Worm (Caenorhabditis elegans): ENCODE data around the gene nlf-1.

The nlf-1 gene

DNA sequence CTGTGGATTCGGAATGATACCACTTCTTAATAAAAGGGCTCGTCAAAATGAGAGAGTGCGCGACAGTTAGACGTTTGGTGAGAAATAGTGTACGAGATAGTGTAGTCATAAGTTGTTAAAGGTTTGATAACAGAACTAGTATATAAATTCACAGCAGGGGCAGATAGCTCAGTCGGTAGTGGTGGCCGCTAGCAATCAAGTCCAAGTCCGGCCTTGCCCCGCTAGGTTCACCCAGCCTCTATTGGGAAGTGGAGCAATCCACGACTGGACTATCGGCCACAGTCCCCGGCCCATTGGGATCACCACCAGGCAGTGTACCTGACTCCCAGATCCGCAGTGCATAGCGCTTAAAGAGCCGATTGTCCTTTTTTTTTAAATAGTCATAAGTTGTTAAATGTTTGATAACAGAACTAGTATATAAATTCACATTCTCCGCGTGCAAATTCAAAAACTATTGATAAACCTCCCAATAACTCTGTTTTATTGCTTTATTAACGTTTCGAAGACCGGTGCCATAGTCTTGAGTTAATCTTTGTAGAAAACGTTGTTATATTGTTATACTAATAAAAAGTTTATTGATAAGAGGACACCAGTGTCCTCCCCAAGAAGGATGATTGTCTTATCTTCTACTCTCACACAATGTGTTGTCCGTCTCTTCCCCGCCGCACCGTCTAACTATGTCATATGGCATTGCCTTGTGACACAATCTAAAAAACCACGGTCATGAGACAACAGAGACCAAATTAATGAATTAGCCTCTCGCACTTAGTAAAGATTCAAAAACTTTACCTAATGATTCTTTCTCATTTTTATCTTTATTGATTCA is 6.5 kb downstream of the nlf-1 start (continued):
- TF ChIP-seq dmd-8 (GFP tag; IDR thresholded peaks at IDR 0.05), result peak; percentile 69; the same call in 1 of the 2 replicates
- no peak for TF ChIP-seq Y48G9A.11 (GFP tag; IDR thresholded peaks at IDR 0.05)
- peak in 1 of 2 experiments; percentile 41 for TF ChIP-seq mdl-1 (tag; optimal IDR thresholded peaks at IDR 0.05)
- TF ChIP-seq F10B5.3 (tag; optimal IDR thresholded peaks at IDR 0.05), result no peak
- TF ChIP-seq nhr-28 (tag; optimal IDR thresholded peaks at IDR 0.05), result peak; percentile 94
- no peak for TF ChIP-seq ZK546.5 (tag; optimal IDR thresholded peaks at IDR 0.05)
- TF ChIP-seq duxl-1 (tag; optimal IDR thresholded peaks at IDR 0.05; ENCODE audit: poor library complexity), result peak; percentile 63
- TF ChIP-seq lir-3 (tag; optimal IDR thresholded peaks at IDR 0.05), result no peak
- TF ChIP-seq nhr-76 (tag; optimal IDR thresholded peaks at IDR 0.05), result no peak
- peak; percentile 52; the same call in 1 of the 2 replicates for TF ChIP-seq lin-1 (GFP tag; IDR thresholded peaks at IDR 0.05)
- TF ChIP-seq tra-1 (GFP tag; IDR thresholded peaks at IDR 0.05), result 0 out of 2 replicates have a peak, but pooled peaks have one; percentile 25
- no peak for TF ChIP-seq skn-1 (tag; optimal IDR thresholded peaks at IDR 0.05)
- no peak for TF ChIP-seq lin-39 (tag; optimal IDR thresholded peaks at IDR 0.05)
- no peak for TF ChIP-seq nhr-111 (GFP tag; optimal IDR thresholded peaks at IDR 0.05)
- TF ChIP-seq daf-19 (GFP tag; conservative IDR thresholded peaks at IDR 0.05), result 0 out of 2 replicates have a peak, but pooled peaks have one; percentile 56
- TF ChIP-seq zfp-3 (GFP tag; conservative IDR thresholded peaks at IDR 0.05), result peak; percentile 64; the same call in 1 of the 2 replicates
- TF ChIP-seq ceh-20 (GFP tag; IDR thresholded peaks at IDR 0.05), result 0 out of 2 replicates have a peak, but pooled peaks have one; percentile 38
- peak; percentile 78 for TF ChIP-seq set-16 (GFP tag; IDR thresholded peaks at IDR 0.05)
- TF ChIP-seq nhr-102 (tag; optimal IDR thresholded peaks at IDR 0.05), result peak; percentile 60
- no peak for TF ChIP-seq nhr-237 (tag; optimal IDR thresholded peaks at IDR 0.05)
- TF ChIP-seq attf-4 (tag; optimal IDR thresholded peaks at IDR 0.05), result no peak
- peak; percentile 53 for TF ChIP-seq T26A8.4 (GFP tag; IDR thresholded peaks at IDR 0.05)
- peak; percentile 22 for TF ChIP-seq sdz-12 (GFP tag; optimal IDR thresholded peaks at IDR 0.05)
- TF ChIP-seq F44E2.7 (GFP tag; IDR thresholded peaks at IDR 0.05), result no peak
- TF ChIP-seq ceh-44 (GFP tag; IDR thresholded peaks at IDR 0.05), result no peak
- no peak for TF ChIP-seq daf-8 (GFP tag; IDR thresholded peaks at IDR 0.05)
- TF ChIP-seq cey-2 (tag; optimal IDR thresholded peaks at IDR 0.05; ENCODE audit: borderline replicate concordance, insufficient read depth), result no peak
- 0 out of 4 replicates have a peak, but pooled peaks of 1 of the 2 experiments have one; percentile 60 for TF ChIP-seq madf-5 (GFP tag; IDR thresholded peaks at IDR 0.05)
- TF ChIP-seq Y105C5A.15 (GFP tag; IDR thresholded peaks at IDR 0.05), result no peak
- TF ChIP-seq unc-62 (GFP tag; optimal IDR thresholded peaks at IDR 0.05 in 1 of 2), result peak in 1 of 2 experiments; percentile 31
- TF ChIP-seq unc-62 (tag; optimal IDR thresholded peaks at IDR 0.05), result no peak
- TF ChIP-seq rbr-2 (tag; optimal IDR thresholded peaks at IDR 0.05), result no peak
- no peak for TF ChIP-seq ces-1 (GFP tag; optimal IDR thresholded peaks at IDR 0.05)
- 0 out of 2 replicates have a peak, but pooled peaks have one; percentile 38 for TF ChIP-seq saeg-2 (GFP tag; IDR thresholded peaks at IDR 0.05)
- no peak for TF ChIP-seq ceh-28 (tag; optimal IDR thresholded peaks at IDR 0.05)
- TF ChIP-seq F26F4.8 (GFP tag; conservative IDR thresholded peaks at IDR 0.05), result no peak
- TF ChIP-seq hlh-11 (tag; optimal IDR thresholded peaks at IDR 0.05), result peak; percentile 91
- TF ChIP-seq T20F7.1 (GFP tag; optimal IDR thresholded peaks at IDR 0.05), result peak; percentile 56
- TF ChIP-seq R02D3.7 (tag; optimal IDR thresholded peaks at IDR 0.05), result no peak
- no peak for TF ChIP-seq nhr-42 (GFP tag; IDR thresholded peaks at IDR 0.05)
- TF ChIP-seq mes-2 (tag; optimal IDR thresholded peaks at IDR 0.05; ENCODE audit: poor library complexity, severe bottlenecking), result peak; percentile 63
- no peak for TF ChIP-seq ztf-11 (tag; optimal IDR thresholded peaks at IDR 0.05)
- TF ChIP-seq nhr-6 (tag; optimal IDR thresholded peaks at IDR 0.05), result peak; percentile 65
- peak; percentile 70 for TF ChIP-seq dmd-9 (GFP tag; IDR thresholded peaks at IDR 0.05)
- no peak for TF ChIP-seq Y5F2A.4 (GFP tag; optimal IDR thresholded peaks at IDR 0.05)
- TF ChIP-seq dpl-1 (GFP tag; optimal IDR thresholded peaks at IDR 0.05), result no peak
- peak; percentile 19 for TF ChIP-seq aha-1 (tag)
- peak; percentile 51 for TF ChIP-seq ztf-7 (tag; optimal IDR thresholded peaks at IDR 0.05)
- TF ChIP-seq ctbp-1 (GFP tag; IDR thresholded peaks at IDR 0.05), result 0 out of 2 replicates have a peak, but pooled peaks have one; percentile 27
